Worm (Caenorhabditis elegans): ENCODE data around the gene F14F8.8.
"Not testable (repeated sequence)": the region's sequence is repeated elsewhere in the genome, so short reads cannot be mapped to it uniquely, and the experiment has no call there.

F14F8.8 gene

DNA sequence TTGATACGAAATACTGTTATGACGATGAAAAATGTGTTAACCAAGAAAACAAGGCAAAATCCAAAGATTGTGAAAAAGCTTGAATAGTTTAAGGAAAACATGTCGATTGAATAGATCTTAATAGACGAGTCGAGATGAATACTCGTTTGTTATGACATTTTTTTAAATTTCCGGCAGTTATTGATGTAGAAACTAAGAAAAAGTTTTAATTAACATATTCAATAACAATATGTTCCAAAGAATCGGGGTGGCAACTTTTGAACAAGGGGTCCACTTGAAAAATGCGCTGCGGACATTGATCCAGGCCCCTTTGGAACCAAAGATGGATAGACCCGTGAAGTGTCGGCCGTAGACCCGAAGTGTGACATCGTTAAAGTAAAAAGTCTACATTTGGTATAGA lies 908 bp downstream of the F14F8.8 start, which contains the start of gene str-61:
Gene str-61 (minus strand): TSS at position 101 of the 400 bp plus-strand sequence.
- no peak for TF ChIP-seq snpc-1.3 (tag; optimal IDR thresholded peaks at IDR 0.05; ENCODE audit: insufficient read depth)

DNA sequence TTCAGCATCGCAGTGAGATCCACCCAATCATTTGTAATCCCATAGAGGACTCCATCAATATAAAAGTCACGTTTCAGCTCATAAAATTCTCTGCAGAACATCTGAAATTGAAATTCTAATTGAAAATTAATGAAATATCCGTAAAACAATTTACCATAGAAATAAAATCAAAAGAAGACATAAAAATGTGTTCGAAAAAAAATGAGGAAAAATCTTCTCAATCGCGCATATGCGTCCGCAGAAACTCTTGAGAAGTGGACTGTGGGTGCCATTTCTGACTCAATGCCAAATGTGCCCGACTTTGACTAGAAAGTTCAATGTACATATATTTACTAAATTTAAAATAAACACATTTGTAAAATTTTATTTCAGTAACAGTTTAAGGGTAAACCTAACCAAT lies 3.6 kb downstream of the F14F8.8 start, which contains the start of gene F14F8.9:
Gene F14F8.9 (minus strand): TSS at position 101 of the 400 bp plus-strand sequence.
- TF ChIP-seq ceh-100 (GFP tag; IDR thresholded peaks at IDR 0.05) (no peak), nfya-1 (tag; optimal IDR thresholded peaks at IDR 0.05; ENCODE audit: borderline replicate concordance, insufficient read depth) (no peak), dox-1 (GFP tag; IDR thresholded peaks at IDR 0.05) (no peak), lir-1 (GFP tag; conservative IDR thresholded peaks at IDR 0.05) (no peak), Y53G8AR.9 (GFP tag; conservative IDR thresholded peaks at IDR 0.05) (no peak), attf-5 (GFP tag; optimal IDR thresholded peaks at IDR 0.05) (no peak), unc-130 (GFP tag; optimal IDR thresholded peaks at IDR 0.05) (no peak)

DNA sequence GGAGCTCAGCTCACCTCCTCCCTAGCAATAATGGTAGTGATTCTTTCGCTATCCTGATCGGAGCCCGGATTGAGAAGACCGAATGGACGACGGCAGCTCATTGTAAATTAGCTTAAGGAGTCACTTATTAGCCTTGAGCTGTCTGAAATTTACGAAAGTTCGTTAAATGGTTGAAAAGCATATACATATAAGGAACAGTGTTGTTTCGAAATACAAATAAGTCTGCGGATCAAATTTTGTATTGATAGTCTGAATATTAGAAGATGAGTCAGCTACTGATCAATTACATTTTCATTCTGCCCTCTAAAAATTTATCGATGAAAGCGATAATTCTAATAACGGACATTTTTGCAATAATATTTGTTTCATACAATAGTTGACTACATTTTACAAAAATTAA lies 5.5 kb downstream of the F14F8.8 start, which contains the start of gene F14F8.14:
Gene F14F8.14 (minus strand): TSS at position 101 of the 400 bp plus-strand sequence.
- TF ChIP-seq snpc-3.4 (tag; optimal IDR thresholded peaks at IDR 0.05) = no peak
- no peak for TF ChIP-seq mxl-1 (tag; optimal IDR thresholded peaks at IDR 0.05)
- TF ChIP-seq bed-2 (GFP tag; IDR thresholded peaks at IDR 0.05) = no peak
- no peak for TF ChIP-seq tlf-1 (GFP tag; optimal IDR thresholded peaks at IDR 0.05)
- TF ChIP-seq egl-44 (GFP tag; IDR thresholded peaks at IDR 0.05) = no peak
- TF ChIP-seq C06A6.2 (GFP tag; conservative IDR thresholded peaks at IDR 0.05) = no peak
- no peak for TF ChIP-seq snpc-1.3 (tag; optimal IDR thresholded peaks at IDR 0.05; ENCODE audit: insufficient read depth)
- TF ChIP-seq B0261.1 (tag; optimal IDR thresholded peaks at IDR 0.05) = no peak
- no peak for TF ChIP-seq snpc-1.1 (tag; optimal IDR thresholded peaks at IDR 0.05; ENCODE audit: insufficient read depth)
- no peak for TF ChIP-seq F57C9.4 (tag; optimal IDR thresholded peaks at IDR 0.05)
- no peak for TF ChIP-seq ztf-3 (GFP tag; optimal IDR thresholded peaks at IDR 0.05)
- TF ChIP-seq athp-1 (tag; optimal IDR thresholded peaks at IDR 0.05) = no peak
- no peak for TF ChIP-seq him-1 (tag; optimal IDR thresholded peaks at IDR 0.05)
- no peak for TF ChIP-seq fkh-3 (tag; optimal IDR thresholded peaks at IDR 0.05)
- no peak for TF ChIP-seq ztf-6 (GFP tag; IDR thresholded peaks at IDR 0.05)
- TF ChIP-seq Y53G8AR.9 (GFP tag; conservative IDR thresholded peaks at IDR 0.05) = no peak
- TF ChIP-seq xnd-1 (tag; optimal IDR thresholded peaks at IDR 0.05) = no peak

DNA sequence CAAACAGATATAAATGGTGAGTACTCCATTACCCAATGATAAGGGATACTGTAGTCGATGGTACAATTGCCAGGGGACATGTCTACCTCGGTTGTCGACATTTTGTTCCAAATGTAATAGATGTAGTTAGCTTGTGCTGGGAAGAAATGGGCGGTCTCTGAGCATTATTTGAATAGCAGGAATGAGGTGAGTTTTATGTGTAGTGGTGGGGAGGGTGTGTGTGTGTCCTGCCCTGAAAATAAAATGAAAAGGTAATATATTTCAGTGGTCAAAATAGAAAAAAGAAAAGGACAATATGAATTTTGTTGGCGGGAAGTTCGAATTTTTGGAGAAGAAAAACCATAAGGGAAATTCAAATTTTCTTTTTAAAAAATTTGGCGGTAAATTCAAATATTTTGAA lies 11.3 kb downstream of the F14F8.8 start, which contains the start of gene Y70C5B.2:
Gene Y70C5B.2 (minus strand): TSS at position 101 of the 400 bp plus-strand sequence.
- TF ChIP-seq sdz-38 (tag; optimal IDR thresholded peaks at IDR 0.05); F33H1.4 (GFP tag; IDR thresholded peaks at IDR 0.05); madf-3 (GFP tag; IDR thresholded peaks at IDR 0.05): not testable (repeated sequence)

DNA sequence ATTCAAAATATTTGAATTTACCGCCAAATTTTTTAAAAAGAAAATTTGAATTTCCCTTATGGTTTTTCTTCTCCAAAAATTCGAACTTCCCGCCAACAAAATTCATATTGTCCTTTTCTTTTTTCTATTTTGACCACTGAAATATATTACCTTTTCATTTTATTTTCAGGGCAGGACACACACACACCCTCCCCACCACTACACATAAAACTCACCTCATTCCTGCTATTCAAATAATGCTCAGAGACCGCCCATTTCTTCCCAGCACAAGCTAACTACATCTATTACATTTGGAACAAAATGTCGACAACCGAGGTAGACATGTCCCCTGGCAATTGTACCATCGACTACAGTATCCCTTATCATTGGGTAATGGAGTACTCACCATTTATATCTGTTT lies 17.9 kb downstream of the F14F8.8 start, which contains the start of gene W06G6.15:
Gene W06G6.15 (plus strand): TSS at position 301 of the 400 bp plus-strand sequence.
- not testable (repeated sequence) for TF ChIP-seq ztf-6 (GFP tag; IDR thresholded peaks at IDR 0.05); nhr-27 (tag; optimal IDR thresholded peaks at IDR 0.05); him-1 (tag; optimal IDR thresholded peaks at IDR 0.05)

DNA sequence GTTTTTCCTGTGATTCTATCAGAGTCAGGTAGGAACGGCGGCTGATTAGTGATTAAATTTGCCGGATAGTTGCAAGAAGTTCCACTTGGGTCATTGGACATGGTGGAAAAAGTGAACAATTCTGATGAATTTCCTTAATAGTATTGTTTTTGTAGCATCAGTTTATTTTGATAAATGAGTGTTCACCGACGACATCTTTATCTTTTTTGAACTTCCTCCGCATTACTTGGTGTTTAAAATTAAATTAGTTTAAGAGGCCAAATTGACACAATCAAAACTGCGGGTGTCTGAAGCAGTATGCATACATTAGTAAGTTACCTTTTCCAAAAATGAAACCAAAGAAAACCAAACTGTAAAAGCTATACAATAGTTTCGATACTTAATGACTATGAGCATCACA lies 22.9 kb downstream of the F14F8.8 start, which contains the start of gene W06G6.11:
Gene W06G6.11 (minus strand): TSS at position 101 of the 400 bp plus-strand sequence.
- not testable (repeated sequence) for TF ChIP-seq egrh-3 (GFP tag; IDR thresholded peaks at IDR 0.05); Y53F4B.3 (GFP tag; IDR thresholded peaks at IDR 0.05); Y67H2A.10 (GFP tag; conservative IDR thresholded peaks at IDR 0.05)

All from whole organism, young adult.